Fruit fly (Drosophila melanogaster) whole organism, embryonic: ENCODE measurements around the gene Sodh1.

Experiments
- B-H2 ChIP-seq: fragments of 200-800 bp; sonication (Bioruptor generic); optimal IDR thresholded peaks from 2 replicates; lab custom pipeline; 2018; ENCODE audit warnings: missing biosample characterization, mild to moderate bottlenecking, missing genetic modification characterization
- Bteb2 ChIP-seq: fragments of 200-800 bp; sonication (Bioruptor generic); optimal IDR thresholded peaks from 2 replicates; lab custom pipeline; 2016; ENCODE audit warnings: missing biosample characterization, missing genetic modification characterization
- CG10431 ChIP-seq: fragments of 200-800 bp; sonication (Bioruptor generic); optimal IDR thresholded peaks from 3 replicates; lab custom pipeline; 2018; ENCODE audit warnings: missing biosample characterization, mild to moderate bottlenecking, missing genetic modification characterization
- CG12942 ChIP-seq: fragments of 200-800 bp; sonication (Bioruptor generic); optimal IDR thresholded peaks from 3 replicates; lab custom pipeline; 2016; ENCODE audit warnings: missing biosample characterization, missing genetic modification characterization
- CG1603 ChIP-seq: fragments of 200-800 bp; sonication (Bioruptor generic); optimal IDR thresholded peaks from 2 replicates; lab custom pipeline; 2019; ENCODE audit warnings: missing biosample characterization, mild to moderate bottlenecking, missing genetic modification characterization, moderate library complexity
- CG17359 ChIP-seq: fragments of 200-800 bp; sonication (Bioruptor generic); optimal IDR thresholded peaks from 3 replicates; lab custom pipeline; 2018; ENCODE audit warnings: missing biosample characterization, mild to moderate bottlenecking, missing genetic modification characterization, moderate library complexity
- CG17385 ChIP-seq: fragments of 200-800 bp; sonication (Bioruptor generic); optimal IDR thresholded peaks from 3 replicates; lab custom pipeline; 2018; ENCODE audit warnings: missing biosample characterization, mild to moderate bottlenecking, missing genetic modification characterization
- CG17912 ChIP-seq: fragments of 200-800 bp; sonication (Bioruptor generic); optimal IDR thresholded peaks from 2 replicates; lab custom pipeline; 2018; ENCODE audit warnings: missing biosample characterization, mild to moderate bottlenecking, missing genetic modification characterization
- CG31224 ChIP-seq: fragments of 200-800 bp; sonication (Bioruptor generic); IDR thresholded peaks from 2 replicates; pipeline ENCODE4 v1.3.6; 2022; ENCODE audit warnings: missing biosample characterization, missing genetic modification characterization
- CG32767 ChIP-seq: fragments of 200-800 bp; sonication (Bioruptor generic); IDR thresholded peaks from 2 replicates; pipeline ENCODE4 v1.3.6; 2022; ENCODE audit warnings: missing biosample characterization, missing genetic modification characterization
- CG34224 ChIP-seq: fragments of 200-800 bp; sonication (Bioruptor generic); IDR thresholded peaks from 3 replicates; pipeline ENCODE4 v1.3.6; 2022; ENCODE audit warnings: missing biosample characterization, missing genetic modification characterization; ENCODE audit not compliant: partially characterized antibody
- CG4282 ChIP-seq: fragments of 200-800 bp; sonication (Bioruptor generic); optimal IDR thresholded peaks from 2 replicates; lab custom pipeline; 2016; ENCODE audit warnings: missing biosample characterization, missing genetic modification characterization
- CG6683 ChIP-seq: fragments of 200-800 bp; sonication (Bioruptor generic); optimal IDR thresholded peaks from 2 replicates; lab custom pipeline; 2017; ENCODE audit warnings: missing biosample characterization, mild to moderate bottlenecking, missing genetic modification characterization, missing genetic modification reagents
- CG7987 ChIP-seq: fragments of 200-800 bp; sonication (Bioruptor generic); optimal IDR thresholded peaks from 2 replicates; lab custom pipeline; 2018; ENCODE audit warnings: missing biosample characterization, mild to moderate bottlenecking, missing genetic modification characterization, moderate library complexity
- CG8290 ChIP-seq, 3 experiments: fragments of 200-800 bp; sonication (Bioruptor generic); optimal IDR thresholded peaks; 2 replicates each; lab custom pipeline; 2016 to 2019; ENCODE audit warnings: missing biosample characterization in 3 of 3, missing genetic modification characterization in 3 of 3, mild to moderate bottlenecking in 2 of 3, moderate library complexity in 1 of 3
- CG9437 ChIP-seq: fragments of 200-800 bp; sonication (Bioruptor generic); optimal IDR thresholded peaks from 2 replicates; lab custom pipeline; 2018; ENCODE audit warnings: missing biosample characterization, mild to moderate bottlenecking, missing genetic modification characterization
- CG9609 ChIP-seq: fragments of 200-800 bp; sonication (Bioruptor generic); optimal IDR thresholded peaks from 3 replicates; lab custom pipeline; 2016; ENCODE audit warnings: missing biosample characterization, missing genetic modification characterization
- CHES-1-like ChIP-seq: fragments of 200-800 bp; sonication (Bioruptor generic); optimal IDR thresholded peaks from 2 replicates; lab custom pipeline; 2016; ENCODE audit warnings: missing biosample characterization, missing genetic modification characterization
- Dip2 ChIP-seq: fragments of 200-800 bp; sonication (Bioruptor generic); IDR thresholded peaks from 2 replicates; pipeline ENCODE4 v1.3.6; 2022; ENCODE audit warnings: missing biosample characterization, missing genetic modification characterization
- Doc2 ChIP-seq: fragments of 200-800 bp; sonication (Bioruptor generic); IDR thresholded peaks from 2 replicates; pipeline ENCODE4 v1.3.6; 2022; ENCODE audit warnings: missing biosample characterization, missing genetic modification characterization
- Fer2 ChIP-seq: fragments of 200-800 bp; sonication (Bioruptor generic); optimal IDR thresholded peaks from 2 replicates; lab custom pipeline; 2018; ENCODE audit warnings: missing biosample characterization, mild to moderate bottlenecking, missing genetic modification characterization, moderate library complexity
- HLH54F ChIP-seq: fragments of 200-800 bp; sonication (Bioruptor generic); optimal IDR thresholded peaks from 3 replicates; lab custom pipeline; 2016; ENCODE audit warnings: missing biosample characterization, missing genetic modification characterization
- Hr3 ChIP-seq: fragments of 200-800 bp; sonication (Bioruptor generic); optimal IDR thresholded peaks from 3 replicates; lab custom pipeline; 2016; ENCODE audit warnings: missing biosample characterization, missing genetic modification characterization
- MBD-R2 ChIP-seq: fragments of 200-800 bp; sonication (Bioruptor generic); IDR thresholded peaks from 2 replicates; pipeline ENCODE4 v1.3.6; 2022; ENCODE audit warnings: missing biosample characterization, missing genetic modification characterization
- Nf-YC ChIP-seq: fragments of 200-800 bp; optimal IDR thresholded peaks from 3 replicates; lab custom pipeline; 2019; ENCODE audit warnings: missing biosample characterization, mild to moderate bottlenecking, missing genetic modification characterization, moderate library complexity
- Optix ChIP-seq: fragments of 200-800 bp; sonication (Bioruptor generic); IDR thresholded peaks from 3 replicates; pipeline ENCODE4 v1.3.6; 2022; ENCODE audit warnings: missing biosample characterization, missing genetic modification characterization
- PHDP ChIP-seq: fragments of 200-800 bp; sonication (Bioruptor generic); optimal IDR thresholded peaks from 3 replicates; lab custom pipeline; 2018; ENCODE audit warnings: missing biosample characterization, mild to moderate bottlenecking, missing genetic modification characterization, moderate library complexity
- Stat92E ChIP-seq, 3 experiments: fragments of >200 bp in 2 of 3; fragments of 200-800 bp in 1 of 3; sonication (Bioruptor generic) in 1 of 3; optimal IDR thresholded peaks; 2 replicates each; lab custom pipeline; 2017 to 2019; ENCODE audit warnings: missing biosample characterization in 3 of 3, missing genetic modification characterization in 3 of 3, mild to moderate bottlenecking in 1 of 3, moderate library complexity in 1 of 3
- Taf1 ChIP-seq: fragments of 200-800 bp; sonication (Bioruptor generic); IDR thresholded peaks from 2 replicates; pipeline ENCODE4 v1.3.6; 2022; ENCODE audit warnings: missing biosample characterization, missing genetic modification characterization
- Tbp ChIP-seq: fragments of >200 bp; optimal IDR thresholded peaks from 2 replicates; lab custom pipeline; 2018; ENCODE audit warnings: missing biosample characterization, missing genetic modification characterization
- ash1 ChIP-seq: fragments of 200-800 bp; sonication (Bioruptor generic); optimal IDR thresholded peaks from 2 replicates; lab custom pipeline; 2018; ENCODE audit warnings: missing biosample characterization, mild to moderate bottlenecking, missing genetic modification characterization
- az2 ChIP-seq: fragments of 200-800 bp; sonication (Bioruptor generic); optimal IDR thresholded peaks from 3 replicates; lab custom pipeline; 2016; ENCODE audit warnings: missing biosample characterization, missing genetic modification characterization
- bbx ChIP-seq: fragments of 200-800 bp; sonication (Bioruptor generic); IDR thresholded peaks from 2 replicates; pipeline ENCODE4 v1.3.6; 2022; ENCODE audit warnings: missing biosample characterization, missing genetic modification characterization; ENCODE audit not compliant: partially characterized antibody
- chif ChIP-seq, 2 experiments: fragments of 200-800 bp; sonication (Bioruptor generic); optimal IDR thresholded peaks; 3 replicates each; lab custom pipeline; 2016; ENCODE audit warnings: missing biosample characterization in 2 of 2, missing genetic modification characterization in 2 of 2
- ci ChIP-seq: fragments of 200-800 bp; sonication (Bioruptor generic); IDR thresholded peaks from 3 replicates; pipeline ENCODE4 v1.3.6; 2022; ENCODE audit warnings: missing biosample characterization, missing genetic modification characterization
- crc ChIP-seq: fragments of 200-800 bp; sonication (Bioruptor generic); optimal IDR thresholded peaks from 2 replicates; lab custom pipeline; 2016; ENCODE audit warnings: missing biosample characterization, missing genetic modification characterization
- crol ChIP-seq: fragments of 200-800 bp; sonication (Bioruptor generic); IDR thresholded peaks from 2 replicates; pipeline ENCODE4 v1.3.6; 2022; ENCODE audit warnings: missing biosample characterization, missing genetic modification characterization
- dimm ChIP-seq: fragments of 200-800 bp; sonication (Bioruptor generic); IDR thresholded peaks from 2 replicates; pipeline ENCODE4 v1.3.6; 2022; ENCODE audit warnings: missing biosample characterization, missing genetic modification characterization
- exex ChIP-seq: fragments of 200-800 bp; sonication (Bioruptor generic); optimal IDR thresholded peaks from 4 replicates; lab custom pipeline; 2018; ENCODE audit warnings: missing biosample characterization, mild to moderate bottlenecking, missing genetic modification characterization, moderate library complexity
- fd102C ChIP-seq: fragments of 200-800 bp; sonication (Bioruptor generic); optimal IDR thresholded peaks from 2 replicates; lab custom pipeline; 2018; ENCODE audit warnings: missing biosample characterization, mild to moderate bottlenecking, missing genetic modification characterization, moderate library complexity
- hbn ChIP-seq: fragments of 200-800 bp; sonication (Bioruptor generic); IDR thresholded peaks from 2 replicates; pipeline ENCODE4 v1.3.6; 2022; ENCODE audit warnings: missing biosample characterization, missing genetic modification characterization; ENCODE audit not compliant: partially characterized antibody
- kah ChIP-seq: fragments of 200-800 bp; sonication (Bioruptor generic); optimal IDR thresholded peaks from 2 replicates; lab custom pipeline; 2018; ENCODE audit warnings: missing biosample characterization, mild to moderate bottlenecking, missing genetic modification characterization
- kay ChIP-seq: fragments of 200-800 bp; sonication (Bioruptor generic); optimal IDR thresholded peaks from 2 replicates; lab custom pipeline; 2016; ENCODE audit warnings: missing biosample characterization, missing genetic modification characterization
- lilli ChIP-seq: fragments of 200-800 bp; sonication (Bioruptor generic); optimal IDR thresholded peaks from 3 replicates; lab custom pipeline; 2016; ENCODE audit warnings: missing biosample characterization, missing genetic modification characterization
- maf-S ChIP-seq: fragments of 200-800 bp; sonication (Bioruptor generic); optimal IDR thresholded peaks from 2 replicates; lab custom pipeline; 2016; ENCODE audit warnings: missing biosample characterization, missing genetic modification characterization
- pfk ChIP-seq: fragments of 200-800 bp; sonication (Bioruptor generic); optimal IDR thresholded peaks from 2 replicates; lab custom pipeline; 2018; ENCODE audit warnings: missing biosample characterization, mild to moderate bottlenecking, missing genetic modification characterization, moderate library complexity
- pum ChIP-seq: fragments of 200-800 bp; sonication (Bioruptor generic); optimal IDR thresholded peaks from 2 replicates; lab custom pipeline; 2016; ENCODE audit warnings: missing biosample characterization, missing genetic modification characterization
- shn ChIP-seq: fragments of 200-800 bp; sonication (Bioruptor generic); optimal IDR thresholded peaks from 3 replicates; lab custom pipeline; 2016; ENCODE audit warnings: missing biosample characterization, missing genetic modification characterization
- tin ChIP-seq: fragments of 200-800 bp; sonication (Bioruptor generic); optimal IDR thresholded peaks from 3 replicates; lab custom pipeline; 2016; ENCODE audit warnings: missing biosample characterization, missing genetic modification characterization
- tio ChIP-seq: fragments of 200-800 bp; sonication (Bioruptor generic); optimal IDR thresholded peaks from 2 replicates; lab custom pipeline; 2017; ENCODE audit warnings: missing biosample characterization, missing genetic modification characterization, inconsistent platforms
- yki ChIP-seq: fragments of >200 bp; optimal IDR thresholded peaks from 3 replicates; lab custom pipeline; 2018

Gene Sodh1

dm6 chr3R:7075712-7076183, 23.6 kb downstream of the Sodh1 start (continued):
- TF ChIP-seq az2 (peak; percentile 89), CG9437 (GFP tag; lab: Kevin White, UChicago) (peak; percentile 80), maf-S (GFP tag; lab: Kevin White, UChicago) (peak; percentile 83), Hr3 (GFP tag; lab: Kevin White, UChicago) (peak; percentile 83), Fer2 (tag; lab: Kevin White, UChicago) (peak; percentile 64), fd102C (peak; percentile 38), CG17912 (GFP tag; lab: Kevin White, UChicago) (no peak), B-H2 (GFP tag; lab: Kevin White, UChicago) (peak; percentile 65), bbx (GFP tag; lab: Robert Waterston, UW) (no peak), Bteb2 (GFP tag; lab: Kevin White, UChicago) (peak; percentile 85), shn (GFP tag; lab: Kevin White, UChicago) (peak; percentile 88), CG8290 (GFP tag; optimal IDR thresholded peaks at IDR 0.05; lab: Kevin White, UChicago) (peak; percentile 72), CG8290 (tag; optimal IDR thresholded peaks at IDR 0.05; lab: Kevin White, UChicago) (peak; percentile 23 to 79), MBD-R2 (GFP tag; lab: Robert Waterston, UW) (no peak), Nf-YC (peak; percentile 60), pfk (GFP tag; lab: Kevin White, UChicago) (peak; percentile 29), HLH54F (GFP tag; lab: Kevin White, UChicago) (peak; percentile 89), dimm (GFP tag; lab: Robert Waterston, UW) (no peak), CG9609 (peak; percentile 92), kah (peak; percentile 73), CG17359 (tag; lab: Kevin White, UChicago) (peak; percentile 94), exex (tag; lab: Kevin White, UChicago) (peak; percentile 76), kay (GFP tag; lab: Kevin White, UChicago) (peak; percentile 71), Taf1 (GFP tag; lab: Robert Waterston, UW) (no peak), lilli (GFP tag; lab: Kevin White, UChicago) (peak; percentile 94), tin (peak; percentile 91), PHDP (peak; percentile 90), ci (GFP tag; lab: Robert Waterston, UW) (no peak), CG6683 (GFP tag; lab: Kevin White, UChicago) (peak; percentile 85), crc (peak; percentile 74), pum (peak; percentile 81), CHES-1-like (GFP tag; lab: Kevin White, UChicago) (peak; percentile 89), ash1 (GFP tag; lab: Kevin White, UChicago) (peak; percentile 68), CG7987 (GFP tag; lab: Kevin White, UChicago) (peak; percentile 77), tio (GFP tag; lab: Kevin White, UChicago) (peak; percentile 85), CG17385 (GFP tag; lab: Kevin White, UChicago) (peak; percentile 86), CG1603 (tag; lab: Kevin White, UChicago) (peak; percentile 82), hbn (GFP tag; lab: Robert Waterston, UW) (no peak), CG4282 (GFP tag; lab: Kevin White, UChicago) (peak; percentile 78), CG31224 (GFP tag; lab: Robert Waterston, UW) (no peak), Tbp (no peak), CG32767 (GFP tag; lab: Robert Waterston, UW) (no peak), yki (no peak), Stat92E (GFP tag; optimal IDR thresholded peaks at IDR 0.05; lab: Kevin White, UChicago) (peak in 1 of 3 experiments; percentile 62), Doc2 (no peak), crol (no peak), Dip2 (GFP tag; lab: Robert Waterston, UW) (no peak), chif (GFP tag; optimal IDR thresholded peaks at IDR 0.05; lab: Kevin White, UChicago) (peak; percentile 87 to 90), CG10431 (GFP tag; lab: Kevin White, UChicago) (peak; percentile 20), CG12942 (peak; percentile 77), Optix (no peak), CG34224 (GFP tag; lab: Robert Waterston, UW) (no peak)
